Worm (Caenorhabditis elegans) whole organism, L3 larva: ENCODE results near the gene ephx-1.

Experiments
- R02D3.7 ChIP-seq: fragments of 150-350 bp; optimal IDR thresholded peaks from 2 replicates; lab custom pipeline; 2014; ENCODE audit warnings: missing biosample characterization, missing genetic modification characterization
- ceh-16 ChIP-seq: sonication (generic microtip); optimal IDR thresholded peaks from 2 replicates; lab custom pipeline; 2017; ENCODE audit warnings: missing biosample characterization, missing genetic modification characterization
- ceh-9 ChIP-seq: sonication (generic microtip); optimal IDR thresholded peaks from 2 replicates; lab custom pipeline; 2018; ENCODE audit warnings: missing biosample characterization, missing genetic modification characterization
- egl-27 ChIP-seq: sonication (generic microtip); optimal IDR thresholded peaks from 4 replicates; lab custom pipeline; 2017; ENCODE audit warnings: missing biosample characterization, missing genetic modification reagents, missing genetic modification characterization
- egl-5 ChIP-seq: fragments of 150-350 bp; optimal IDR thresholded peaks from 2 replicates; lab custom pipeline; 2017; ENCODE audit warnings: missing biosample characterization, missing genetic modification reagents, missing genetic modification characterization, inconsistent platforms
- elt-2 ChIP-seq: sonication (generic microtip); optimal IDR thresholded peaks from 2 replicates; lab custom pipeline; 2016; ENCODE audit warnings: missing genetic modification reagents, mild to moderate bottlenecking, missing genetic modification characterization, missing compliant biosample characterization
- elt-3 ChIP-seq, 3 experiments: fragments of 150-350 bp in 1 of 3; sonication (generic microtip) in 2 of 3; optimal IDR thresholded peaks; 2 replicates in 2 of 3; 4 replicates in 1 of 3; lab custom pipeline; 2014 to 2017; ENCODE audit warnings: missing biosample characterization in 3 of 3, missing genetic modification characterization in 3 of 3
- eor-1 ChIP-seq, 2 experiments: fragments of 150-350 bp; optimal IDR thresholded peaks; 2 replicates each; lab custom pipeline; 2014 to 2018; ENCODE audit warnings: missing biosample characterization in 2 of 2, missing genetic modification characterization in 2 of 2
- fkh-10 ChIP-seq: sonication (generic microtip); optimal IDR thresholded peaks from 2 replicates; lab custom pipeline; 2017; ENCODE audit warnings: missing biosample characterization, missing genetic modification reagents, missing genetic modification characterization
- fkh-2 ChIP-seq: fragments of 150-350 bp; optimal IDR thresholded peaks from 2 replicates; lab custom pipeline; 2014; ENCODE audit warnings: missing biosample characterization, missing genetic modification reagents, missing genetic modification characterization
- fos-1 ChIP-seq: fragments of 150-350 bp; optimal IDR thresholded peaks from 2 replicates; lab custom pipeline; 2014; ENCODE audit warnings: missing biosample characterization, missing genetic modification characterization
- hmg-11 ChIP-seq: sonication (generic microtip); optimal IDR thresholded peaks from 2 replicates; lab custom pipeline; 2016; ENCODE audit warnings: missing genetic modification characterization, missing compliant biosample characterization
- jun-1 ChIP-seq: fragments of 150-350 bp; optimal IDR thresholded peaks from 2 replicates; lab custom pipeline; 2014; ENCODE audit warnings: missing biosample characterization, missing genetic modification reagents, missing genetic modification characterization
- lin-15B ChIP-seq: fragments of 150-350 bp; optimal IDR thresholded peaks from 2 replicates; lab custom pipeline; 2014; ENCODE audit warnings: missing biosample characterization, missing genetic modification characterization
- lin-39 ChIP-seq: fragments of 150-350 bp; optimal IDR thresholded peaks from 2 replicates; lab custom pipeline; 2018; ENCODE audit warnings: missing biosample characterization, missing genetic modification reagents, missing genetic modification characterization
- lsy-12 ChIP-seq: sonication (generic microtip); optimal IDR thresholded peaks from 2 replicates; lab custom pipeline; 2016; ENCODE audit warnings: mild to moderate bottlenecking, missing genetic modification characterization, missing compliant biosample characterization
- mdl-1 ChIP-seq: fragments of 150-350 bp; optimal IDR thresholded peaks from 2 replicates; lab custom pipeline; 2014; ENCODE audit warnings: missing biosample characterization, missing genetic modification characterization
- mml-1 ChIP-seq: fragments of 150-350 bp; sonication (generic microtip); optimal IDR thresholded peaks from 3 replicates; lab custom pipeline; 2014; ENCODE audit warnings: missing biosample characterization, missing genetic modification characterization
- nfya-1 ChIP-seq: sonication (generic microtip); optimal IDR thresholded peaks from 2 replicates; lab custom pipeline; 2017; ENCODE audit warnings: missing genetic modification characterization, mild to moderate bottlenecking, missing compliant biosample characterization, antibody characterized with exemption, moderate library complexity; ENCODE audit not compliant: insufficient read depth
- nhr-23 ChIP-seq: fragments of 150-350 bp; optimal IDR thresholded peaks from 2 replicates; lab custom pipeline; 2014; ENCODE audit warnings: missing biosample characterization, missing genetic modification reagents, missing genetic modification characterization
- nhr-237 ChIP-seq: fragments of 150-350 bp; optimal IDR thresholded peaks from 2 replicates; lab custom pipeline; 2014; ENCODE audit warnings: missing biosample characterization, missing genetic modification characterization
- nhr-25 ChIP-seq: sonication (generic microtip); optimal IDR thresholded peaks from 2 replicates; lab custom pipeline; 2017; ENCODE audit warnings: missing biosample characterization, missing genetic modification characterization
- nhr-28 ChIP-seq: fragments of 150-350 bp; optimal IDR thresholded peaks from 2 replicates; lab custom pipeline; 2014; ENCODE audit warnings: missing biosample characterization, missing genetic modification characterization
- nhr-43 ChIP-seq: sonication (generic microtip); optimal IDR thresholded peaks from 2 replicates; lab custom pipeline; 2016; ENCODE audit warnings: mild to moderate bottlenecking, missing genetic modification characterization, missing compliant biosample characterization; ENCODE audit not compliant: poor library complexity, severe bottlenecking
- nhr-67 ChIP-seq: fragments of 150-350 bp; optimal IDR thresholded peaks from 2 replicates; lab custom pipeline; 2014; ENCODE audit warnings: missing biosample characterization, missing genetic modification characterization
- nhr-76 ChIP-seq: fragments of 150-350 bp; sonication (generic microtip); optimal IDR thresholded peaks from 5 replicates; lab custom pipeline; 2014; ENCODE audit warnings: missing biosample characterization, missing genetic modification characterization
- nhr-77 ChIP-seq: fragments of 150-350 bp; optimal IDR thresholded peaks from 2 replicates; lab custom pipeline; 2014; ENCODE audit warnings: missing biosample characterization, missing genetic modification characterization
- pha-4 ChIP-seq: fragments of 150-350 bp; optimal IDR thresholded peaks from 2 replicates; lab custom pipeline; 2014; ENCODE audit warnings: missing biosample characterization, missing genetic modification reagents, missing genetic modification characterization
- tbx-2 ChIP-seq: sonication (generic microtip); optimal IDR thresholded peaks from 2 replicates; lab custom pipeline; 2016; ENCODE audit warnings: mild to moderate bottlenecking, missing genetic modification characterization, missing compliant biosample characterization
- unc-39 ChIP-seq: sonication (generic microtip); optimal IDR thresholded peaks from 4 replicates; lab custom pipeline; 2017; ENCODE audit warnings: missing biosample characterization, missing genetic modification characterization
- ztf-11 ChIP-seq: fragments of 150-350 bp; optimal IDR thresholded peaks from 2 replicates; lab custom pipeline; 2014; ENCODE audit warnings: missing biosample characterization, missing genetic modification characterization

Gene ephx-1

DNA sequence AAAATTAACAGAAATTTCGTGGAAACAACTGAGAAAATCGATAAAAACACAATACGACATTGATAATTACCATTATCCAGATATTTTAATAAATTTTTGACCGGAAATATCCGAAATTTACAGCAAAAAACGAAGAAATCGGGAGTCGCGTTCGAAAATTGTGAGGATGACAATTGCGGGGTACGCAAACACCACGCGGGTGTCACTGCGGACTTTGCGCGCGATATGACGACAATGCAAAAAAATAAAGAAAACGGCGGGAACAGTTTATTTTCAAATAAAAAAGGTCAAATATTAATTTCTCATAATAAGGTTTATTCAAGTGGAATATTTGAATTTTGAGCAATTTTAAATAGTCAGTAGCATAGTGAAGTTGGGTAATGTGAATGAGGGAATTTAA, 39.6 kb downstream of the ephx-1 start, which contains the start of gene rpn-11 (continued):
- TF ChIP-seq nhr-28 (tag; lab: Kevin White, UChicago) (no peak), nhr-67 (tag; lab: Kevin White, UChicago) (no peak), hmg-11 (tag; lab: Kevin White, UChicago) (peak; percentile 80), ceh-9 (tag; lab: Kevin White, UChicago) (no peak), nfya-1 (tag; lab: Kevin White, UChicago) (peak; percentile 85), pha-4 (tag; lab: Kevin White, UChicago) (peak; percentile 88), fkh-10 (GFP tag; lab: Kevin White, UChicago) (no peak), lin-39 (tag; lab: Kevin White, UChicago) (peak; percentile 29), nhr-77 (tag; lab: Kevin White, UChicago) (peak; percentile 50)

DNA sequence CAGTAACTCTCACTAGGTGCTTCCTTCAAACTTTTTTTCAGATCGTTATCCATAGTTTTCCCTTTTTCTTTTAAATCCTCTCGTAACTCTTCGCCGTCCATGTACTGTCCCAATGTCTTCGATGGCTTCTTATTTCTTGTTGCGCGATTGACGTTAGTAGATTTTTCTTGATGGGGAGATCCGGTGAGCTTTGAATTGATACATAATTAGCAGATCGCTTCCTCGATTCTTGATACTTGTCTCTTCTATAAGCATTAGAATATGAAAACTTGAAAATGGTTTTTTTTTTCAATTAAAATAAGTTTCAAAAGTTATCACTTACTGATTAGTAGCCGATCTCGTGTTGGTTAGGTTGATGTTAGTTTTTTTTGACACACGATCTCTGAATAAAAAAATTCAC, 40.7 kb downstream of the ephx-1 start, which contains the start of gene K07D4.2:
Gene K07D4.2 (minus strand): TSS at position 101 of the 400 bp plus-strand sequence.
- TF ChIP-seq lin-15B (tag; lab: Kevin White, UChicago) (no peak), ceh-16 (tag; lab: Kevin White, UChicago) (no peak), nhr-67 (tag; lab: Kevin White, UChicago) (no peak), nfya-1 (tag; lab: Kevin White, UChicago) (no peak), nhr-23 (tag; lab: Kevin White, UChicago) (no peak)

DNA sequence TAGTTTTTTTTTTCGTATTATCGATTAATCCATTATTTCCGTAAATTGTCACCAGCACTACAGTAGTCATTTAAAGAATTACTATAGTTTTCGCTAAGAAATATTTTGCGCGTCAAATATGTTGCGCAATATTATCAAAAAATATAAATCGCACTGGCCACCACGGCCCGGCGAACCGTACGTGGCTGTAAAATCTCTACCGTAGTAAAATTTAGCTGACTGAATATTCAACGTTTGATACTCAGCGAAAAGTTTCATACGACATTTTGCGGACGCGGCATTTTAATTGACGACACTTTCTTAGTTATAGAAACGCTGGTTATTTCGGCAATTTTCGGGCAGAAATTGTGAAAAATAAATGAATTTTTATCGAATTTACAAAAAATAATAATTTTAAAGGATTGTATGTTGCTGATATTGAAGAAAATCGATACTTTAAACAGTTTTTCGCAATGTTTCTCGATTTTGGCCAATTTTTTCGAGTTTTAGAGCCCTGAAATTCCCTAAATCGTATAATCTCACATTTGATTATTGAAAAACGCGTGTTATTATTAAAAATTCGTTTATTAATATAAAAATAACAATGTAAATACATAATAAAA, 43.2 kb downstream of the ephx-1 start:
- TF ChIP-seq tbx-2 (peak; percentile 30), hmg-11 (tag; lab: Kevin White, UChicago) (peak; percentile 43), lsy-12 (tag; lab: Kevin White, UChicago) (peak; percentile 31), nfya-1 (tag; lab: Kevin White, UChicago) (peak; percentile 13), lin-15B (tag; lab: Kevin White, UChicago) (peak; percentile 22), nhr-43 (tag; lab: Kevin White, UChicago) (peak; percentile 58), elt-2 (tag; lab: Kevin White, UChicago) (peak; percentile 54)

DNA sequence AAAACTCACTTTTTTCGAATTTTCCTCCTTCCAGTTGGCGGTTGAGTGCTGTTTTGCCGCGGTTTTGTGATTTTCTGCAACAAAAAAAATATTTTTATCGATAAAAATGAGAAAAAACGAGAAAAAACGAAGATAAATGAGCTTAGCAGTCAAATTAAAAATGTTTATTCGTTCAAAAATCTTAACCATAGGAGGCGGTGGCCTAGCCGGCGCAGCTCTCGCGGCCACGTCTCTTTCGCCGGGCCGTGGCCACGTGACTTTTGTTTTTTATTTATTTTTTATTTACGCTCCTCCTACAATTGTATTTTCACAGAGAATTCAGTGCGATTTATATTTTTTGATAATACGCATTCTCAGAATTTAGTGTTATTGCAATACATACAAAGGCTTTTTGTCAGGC, 45.0 kb downstream of the ephx-1 start:
- TF ChIP-seq nfya-1 (tag; lab: Kevin White, UChicago) = peak; percentile 21
- TF ChIP-seq lin-15B (tag; lab: Kevin White, UChicago) = peak; percentile 3
- TF ChIP-seq elt-2 (tag; lab: Kevin White, UChicago) = peak; percentile 21
- TF ChIP-seq pha-4 (tag; lab: Kevin White, UChicago) = peak; percentile 6

DNA sequence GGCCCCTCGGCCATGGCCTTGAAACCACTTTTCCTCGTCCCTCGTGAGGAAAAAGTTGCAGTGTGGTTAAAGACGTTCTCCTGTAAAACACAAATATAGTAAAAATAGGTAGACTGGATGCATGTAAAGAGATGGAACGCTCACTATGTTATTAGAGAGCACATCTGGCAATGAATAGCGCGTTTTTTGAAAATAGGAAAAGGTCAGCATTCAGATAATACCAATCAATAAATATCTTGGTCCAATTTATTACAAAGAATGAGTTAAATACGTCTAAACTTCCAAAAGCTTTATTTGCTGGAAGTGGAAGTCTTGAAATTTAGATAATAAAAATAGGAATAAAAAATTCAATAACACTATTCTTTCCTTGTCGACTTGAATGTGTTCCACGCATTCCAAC, 57.8 kb downstream of the ephx-1 start, which contains the start of gene gadr-4:
Gene gadr-4 (minus strand): TSS at position 101 of the 400 bp plus-strand sequence.
- TF ChIP-seq egl-27 (no peak), lin-15B (tag; lab: Kevin White, UChicago) (no peak), nhr-25 (no peak), R02D3.7 (no peak), fos-1 (tag; lab: Kevin White, UChicago) (no peak), eor-1 (tag; optimal IDR thresholded peaks at IDR 0.05; lab: Kevin White, UChicago) (no peak), elt-2 (tag; lab: Kevin White, UChicago) (no peak), egl-5 (no peak), jun-1 (no peak), elt-3 (tag; optimal IDR thresholded peaks at IDR 0.05; lab: Kevin White, UChicago) (no peak), fkh-2 (tag; lab: Kevin White, UChicago) (no peak), unc-39 (tag; lab: Kevin White, UChicago) (no peak), ztf-11 (tag; lab: Kevin White, UChicago) (no peak), mdl-1 (no peak), mml-1 (tag; lab: Kevin White, UChicago) (no peak), lsy-12 (tag; lab: Kevin White, UChicago) (no peak), nhr-237 (tag; lab: Kevin White, UChicago) (no peak), nhr-76 (tag; lab: Kevin White, UChicago) (no peak), nhr-67 (tag; lab: Kevin White, UChicago) (no peak)
